Worm (Caenorhabditis elegans) whole organism, young adult: ENCODE measurements around the gene syx-18.

Experiments
- B0261.1 ChIP-seq: sonication (generic microtip); optimal IDR thresholded peaks from 2 replicates; lab custom pipeline; 2016; ENCODE audit warnings: mild to moderate bottlenecking, missing genetic modification characterization, moderate library complexity, missing compliant biosample characterization
- F10E7.11 ChIP-seq: sonication (generic microtip); optimal IDR thresholded peaks from 2 replicates; lab custom pipeline; 2017; ENCODE audit warnings: mild to moderate bottlenecking, missing genetic modification characterization, moderate library complexity, missing compliant biosample characterization
- F22D6.2 ChIP-seq: sonication (generic microtip); optimal IDR thresholded peaks from 2 replicates; lab custom pipeline; 2016; ENCODE audit warnings: mild to moderate bottlenecking, missing genetic modification characterization, missing compliant biosample characterization
- F23B12.7 ChIP-seq: sonication (generic microtip); optimal IDR thresholded peaks from 2 replicates; lab custom pipeline; 2017; ENCODE audit warnings: missing genetic modification characterization, mild to moderate bottlenecking, missing compliant biosample characterization, antibody characterized with exemption, moderate library complexity; ENCODE audit not compliant: insufficient read depth
- F57A8.1 ChIP-seq: fragments of 200-800 bp; sonication (Bioruptor generic); optimal IDR thresholded peaks from 2 replicates; lab custom pipeline; 2018; ENCODE audit warnings: mild to moderate bottlenecking, missing genetic modification characterization, moderate library complexity, missing compliant biosample characterization
- F57C9.4 ChIP-seq: sonication (generic microtip); optimal IDR thresholded peaks from 2 replicates; lab custom pipeline; 2017; ENCODE audit warnings: mild to moderate bottlenecking, missing genetic modification characterization, missing compliant biosample characterization
- T26A5.8 ChIP-seq: sonication (generic microtip); optimal IDR thresholded peaks from 2 replicates; lab custom pipeline; 2016; ENCODE audit warnings: missing genetic modification characterization, missing compliant biosample characterization
- aptf-3 ChIP-seq: fragments of 200-800 bp; sonication (Bioruptor generic); IDR thresholded peaks from 2 replicates; pipeline ENCODE4 v1.3.6; 2022; ENCODE audit warnings: missing genetic modification characterization, missing compliant biosample characterization
- atf-7 ChIP-seq: sonication (generic microtip); optimal IDR thresholded peaks from 2 replicates; lab custom pipeline; 2017; ENCODE audit warnings: mild to moderate bottlenecking, missing genetic modification characterization, missing compliant biosample characterization
- bed-1 ChIP-seq: fragments of 200-800 bp; sonication (Bioruptor generic); IDR thresholded peaks from 2 replicates; pipeline ENCODE4 v1.3.6; 2022; ENCODE audit warnings: missing genetic modification reagents, missing genetic modification characterization, missing compliant biosample characterization
- bed-2 ChIP-seq: fragments of 200-800 bp; sonication (Bioruptor generic); IDR thresholded peaks from 2 replicates; pipeline ENCODE4 v1.3.6; 2022; ENCODE audit warnings: missing genetic modification reagents, missing genetic modification characterization, missing compliant biosample characterization
- ccch-3 ChIP-seq: fragments of 200-800 bp; sonication (Bioruptor generic); optimal IDR thresholded peaks from 2 replicates; lab custom pipeline; 2018; ENCODE audit warnings: mild to moderate bottlenecking, missing genetic modification characterization, missing compliant biosample characterization
- ceh-100 ChIP-seq: fragments of 200-800 bp; sonication (Bioruptor generic); IDR thresholded peaks from 2 replicates; pipeline ENCODE4 v1.3.6; 2022; ENCODE audit warnings: missing genetic modification reagents, missing genetic modification characterization, missing compliant biosample characterization
- dox-1 ChIP-seq: fragments of 200-800 bp; sonication (Bioruptor generic); IDR thresholded peaks from 2 replicates; pipeline ENCODE4 v1.3.6; 2022; ENCODE audit warnings: missing genetic modification reagents, missing genetic modification characterization, missing compliant biosample characterization
- efl-1 ChIP-seq: fragments of 150-350 bp; optimal IDR thresholded peaks from 2 replicates; lab custom pipeline; 2014; ENCODE audit warnings: missing biosample characterization, missing genetic modification reagents, missing genetic modification characterization
- egl-18 ChIP-seq: fragments of 200-800 bp; sonication (Bioruptor generic); IDR thresholded peaks from 2 replicates; pipeline ENCODE4 v1.3.6; 2022; ENCODE audit warnings: missing genetic modification reagents, missing genetic modification characterization, missing compliant biosample characterization
- ets-4 ChIP-seq: fragments of 200-800 bp; sonication (Bioruptor generic); optimal IDR thresholded peaks from 2 replicates; lab custom pipeline; 2018; ENCODE audit warnings: mild to moderate bottlenecking, missing genetic modification characterization, missing compliant biosample characterization
- fkh-3 ChIP-seq: sonication (generic microtip); optimal IDR thresholded peaks from 2 replicates; lab custom pipeline; 2016; ENCODE audit warnings: mild to moderate bottlenecking, missing genetic modification characterization, missing compliant biosample characterization
- him-1 ChIP-seq: sonication (generic microtip); optimal IDR thresholded peaks from 2 replicates; lab custom pipeline; 2016; ENCODE audit warnings: missing genotype, missing genetic modification reagents, missing genetic modification characterization, missing compliant biosample characterization
- hlh-26 ChIP-seq: fragments of 200-800 bp; sonication (Bioruptor generic); conservative IDR thresholded peaks from 2 replicates; pipeline ENCODE4 v1.3.6; 2022; ENCODE audit warnings: missing genetic modification reagents, missing genetic modification characterization, missing compliant biosample characterization
- lir-1 ChIP-seq: fragments of 200-800 bp; sonication (Bioruptor generic); conservative IDR thresholded peaks from 2 replicates; pipeline ENCODE4 v1.3.6; 2022; ENCODE audit warnings: missing genetic modification reagents, missing genetic modification characterization, missing compliant biosample characterization
- lsl-1 ChIP-seq: fragments of 200-800 bp; sonication (Bioruptor generic); optimal IDR thresholded peaks from 2 replicates; lab custom pipeline; 2018; ENCODE audit warnings: mild to moderate bottlenecking, missing genetic modification characterization, moderate library complexity, missing compliant biosample characterization
- lsy-27 ChIP-seq: sonication (generic microtip); optimal IDR thresholded peaks from 2 replicates; lab custom pipeline; 2017; ENCODE audit warnings: missing genetic modification characterization, mild to moderate bottlenecking, missing compliant biosample characterization, antibody characterized with exemption, missing genotype, borderline replicate concordance; ENCODE audit not compliant: insufficient read depth
- madf-3 ChIP-seq: fragments of 200-800 bp; sonication (Bioruptor generic); IDR thresholded peaks from 2 replicates; pipeline ENCODE4 v1.3.6; 2022; ENCODE audit warnings: missing genetic modification reagents, missing genetic modification characterization, missing compliant biosample characterization
- mel-28 ChIP-seq: sonication (generic microtip); optimal IDR thresholded peaks from 2 replicates; lab custom pipeline; 2016; ENCODE audit warnings: borderline replicate concordance, mild to moderate bottlenecking, missing genetic modification characterization, missing compliant biosample characterization
- mes-4 ChIP-seq: sonication (generic microtip); optimal IDR thresholded peaks from 2 replicates; lab custom pipeline; 2016; ENCODE audit warnings: missing genotype, missing genetic modification characterization, missing compliant biosample characterization
- mxl-1 ChIP-seq: sonication (generic microtip); optimal IDR thresholded peaks from 2 replicates; lab custom pipeline; 2016; ENCODE audit warnings: missing genetic modification characterization, missing compliant biosample characterization
- nhr-80 ChIP-seq: sonication (generic microtip); optimal IDR thresholded peaks from 2 replicates; lab custom pipeline; 2016; ENCODE audit warnings: missing genetic modification characterization, missing compliant biosample characterization
- rcor-1 ChIP-seq: fragments of 200-800 bp; sonication (Bioruptor generic); IDR thresholded peaks from 2 replicates; pipeline ENCODE4 v1.3.6; 2022; ENCODE audit warnings: missing genetic modification reagents, missing genetic modification characterization, missing compliant biosample characterization
- repo-1 ChIP-seq: sonication (generic microtip); optimal IDR thresholded peaks from 2 replicates; lab custom pipeline; 2017; ENCODE audit warnings: mild to moderate bottlenecking, missing genetic modification characterization, missing compliant biosample characterization
- somi-1 ChIP-seq: fragments of 200-800 bp; sonication (Bioruptor generic); optimal IDR thresholded peaks from 2 replicates; lab custom pipeline; 2018; ENCODE audit warnings: mild to moderate bottlenecking, missing genetic modification characterization, missing compliant biosample characterization
- tbx-9 ChIP-seq: sonication (generic microtip); optimal IDR thresholded peaks from 2 replicates; lab custom pipeline; 2016; ENCODE audit warnings: borderline replicate concordance, missing genetic modification characterization, inconsistent platforms, missing compliant biosample characterization
- xnd-1 ChIP-seq: sonication (generic microtip); optimal IDR thresholded peaks from 2 replicates; lab custom pipeline; 2016; ENCODE audit warnings: missing genotype, missing genetic modification reagents, missing genetic modification characterization, missing compliant biosample characterization
- ztf-25 ChIP-seq: fragments of 200-800 bp; sonication (Bioruptor generic); IDR thresholded peaks from 2 replicates; pipeline ENCODE4 v1.3.6; 2022; ENCODE audit warnings: missing genetic modification reagents, missing genetic modification characterization, missing compliant biosample characterization
- ztf-26 ChIP-seq: sonication (generic microtip); optimal IDR thresholded peaks from 2 replicates; lab custom pipeline; 2017; ENCODE audit warnings: missing genetic modification characterization, missing compliant biosample characterization

The syx-18 gene

ce11 chrV:6631866-6632265, 23.4 kb downstream of the syx-18 start:
- TF ChIP-seq ztf-25 (GFP tag; lab: Robert Waterston, UW): no peak
- TF ChIP-seq nhr-80 (tag; lab: Kevin White, UChicago): no peak
- no peak for TF ChIP-seq F23B12.7
- TF ChIP-seq ceh-100 (GFP tag; lab: Robert Waterston, UW): no peak
- TF ChIP-seq lsy-27 (tag; lab: Kevin White, UChicago): no peak
- TF ChIP-seq bed-1 (GFP tag; lab: Robert Waterston, UW): no peak
- TF ChIP-seq xnd-1: no peak
- TF ChIP-seq egl-18 (GFP tag; lab: Robert Waterston, UW): no peak
- no peak for TF ChIP-seq madf-3 (GFP tag; lab: Robert Waterston, UW)

- TF ChIP-seq efl-1 (GFP tag; lab: Kevin White, UChicago): no peak
Measured at ce11 chrV:6630769-6631168, 24.5 kb downstream of the syx-18 start.

ce11 chrV:6626244-6626643, 29.0 kb downstream of the syx-18 start, which contains the start of gene ppt-1:
Gene ppt-1, minus strand, starts transcription at chrV:6626344.
- no peak for TF ChIP-seq T26A5.8 (tag; lab: Kevin White, UChicago)
- no peak for TF ChIP-seq ets-4
- no peak for TF ChIP-seq F57A8.1 (GFP tag; lab: Kevin White, UChicago)
- no peak for TF ChIP-seq F10E7.11
- TF ChIP-seq ztf-26 (tag; lab: Kevin White, UChicago): no peak

- no peak for TF ChIP-seq atf-7 (tag; lab: Kevin White, UChicago)
- TF ChIP-seq ets-4: no peak
- TF ChIP-seq hlh-26 (GFP tag; lab: Robert Waterston, UW): no peak
- no peak for TF ChIP-seq dox-1
- TF ChIP-seq F57C9.4: no peak
- no peak for TF ChIP-seq nhr-80 (tag; lab: Kevin White, UChicago)
- no peak for TF ChIP-seq tbx-9 (tag; lab: Kevin White, UChicago)
- no peak for TF ChIP-seq somi-1 (GFP tag; lab: Kevin White, UChicago)
- TF ChIP-seq fkh-3 (tag; lab: Kevin White, UChicago): no peak
- TF ChIP-seq rcor-1 (GFP tag; lab: Robert Waterston, UW): no peak
- no peak for TF ChIP-seq aptf-3 (GFP tag; lab: Robert Waterston, UW)
- no peak for TF ChIP-seq B0261.1 (tag; lab: Kevin White, UChicago)
- no peak for TF ChIP-seq lir-1 (GFP tag; lab: Robert Waterston, UW)
- no peak for TF ChIP-seq ccch-3 (GFP tag; lab: Kevin White, UChicago)
- no peak for TF ChIP-seq F22D6.2 (tag; lab: Kevin White, UChicago)
- TF ChIP-seq lsl-1: no peak
- no peak for TF ChIP-seq mes-4 (tag; lab: Kevin White, UChicago)
- no peak for TF ChIP-seq F10E7.11
- TF ChIP-seq mel-28 (tag; lab: Kevin White, UChicago): no peak
- TF ChIP-seq bed-1 (GFP tag; lab: Robert Waterston, UW): no peak
Measured at ce11 chrV:6621894-6622293, 33.4 kb downstream of the syx-18 start, which contains the start of gene nhr-37. Gene nhr-37, plus strand, starts transcription at chrV:6622194.

- TF ChIP-seq F57C9.4 (no peak), him-1 (tag; lab: Kevin White, UChicago) (no peak), bed-2 (GFP tag; lab: Robert Waterston, UW) (no peak), mxl-1 (tag; lab: Kevin White, UChicago) (no peak), repo-1 (tag; lab: Kevin White, UChicago) (no peak)
Measured at ce11 chrV:6620809-6621208, 34.4 kb downstream of the syx-18 start.
